Fruit fly (Drosophila melanogaster): ENCODE results near the gene CG4553.

CG4553 gene

DNA sequence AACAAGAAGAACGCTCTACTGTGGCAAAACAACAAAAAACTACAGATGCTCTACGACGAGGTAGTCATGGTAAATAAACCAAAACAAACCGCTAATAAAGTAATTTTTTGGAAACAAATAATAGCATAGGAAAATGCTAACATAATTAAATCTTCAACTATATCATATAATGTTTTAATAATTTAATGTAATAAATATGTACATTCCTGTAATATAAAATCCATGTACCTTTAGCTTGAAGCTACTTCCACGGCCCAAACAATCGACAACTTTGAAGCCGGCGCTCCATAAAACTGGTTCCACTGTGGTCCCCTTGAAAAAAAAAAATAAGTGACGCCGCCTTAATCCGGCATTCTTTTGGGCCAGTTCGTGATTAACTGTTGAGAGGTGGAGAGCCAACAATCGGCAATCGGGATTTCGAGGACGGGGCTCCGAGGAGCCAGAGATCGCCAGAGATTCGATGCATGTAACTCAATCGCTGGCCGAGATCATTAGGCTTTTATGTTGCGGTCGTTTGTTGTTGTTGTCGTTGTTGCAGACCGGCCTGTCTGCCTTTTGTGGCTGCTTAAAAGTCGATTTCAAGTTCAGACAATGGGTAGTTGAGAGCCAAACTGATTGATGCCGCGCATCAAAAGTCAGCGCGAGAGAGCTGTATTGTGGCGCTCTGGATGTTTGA lies 13.9 kb downstream of the CG4553 start (continued):
- TF ChIP-seq bab2 (GFP tag; optimal IDR thresholded peaks at IDR 0.05) (no peak), dimm (GFP tag; IDR thresholded peaks at IDR 0.05) (no peak), Awh (GFP tag; IDR thresholded peaks at IDR 0.05) (peak; percentile 55; the same call in 1 of the 2 replicates), lov (optimal IDR thresholded peaks at IDR 0.05) (no peak), lov (GFP tag; IDR thresholded peaks at IDR 0.05) (no peak), dysf (GFP tag; IDR thresholded peaks at IDR 0.05) (peak; percentile 61; the same call in 2 of the 3 replicates), eve (GFP tag; optimal IDR thresholded peaks at IDR 0.05) (peak in 1 of 2 experiments; percentile 53), Nf-YA (GFP tag; IDR thresholded peaks at IDR 0.05) (no peak), Spps (tag; optimal IDR thresholded peaks at IDR 0.05) (no peak), fd3F (GFP tag; optimal IDR thresholded peaks at IDR 0.05) (peak; percentile 33), CG6272 (GFP tag; IDR thresholded peaks at IDR 0.05) (no peak), CkIIα-i1 (GFP tag; IDR thresholded peaks at IDR 0.05) (no peak), amos (GFP tag; IDR thresholded peaks at IDR 0.05; ENCODE audit: partially characterized antibody) (no peak), CG1024 (GFP tag; IDR thresholded peaks at IDR 0.05) (no peak), CG4404 (GFP tag; IDR thresholded peaks at IDR 0.05) (no peak), Ets97D (GFP tag; optimal IDR thresholded peaks at IDR 0.05) (no peak), CG1832 (GFP tag; optimal IDR thresholded peaks at IDR 0.05) (no peak), Scr (GFP tag; IDR thresholded peaks at IDR 0.05; ENCODE audit: partially characterized antibody) (no peak), CG3995 (GFP tag; optimal IDR thresholded peaks at IDR 0.05) (no peak), lmd (GFP tag; IDR thresholded peaks at IDR 0.05) (no peak), rib (GFP tag; IDR thresholded peaks at IDR 0.05) (no peak), CG7963 (GFP tag; IDR thresholded peaks at IDR 0.05; ENCODE audit: partially characterized antibody) (no peak), pzg (GFP tag; optimal IDR thresholded peaks at IDR 0.05) (no peak), CG12219 (GFP tag; optimal IDR thresholded peaks at IDR 0.05) (peak; percentile 8), CG15073 (GFP tag; optimal IDR thresholded peaks at IDR 0.05) (no peak), CG3281 (GFP tag; optimal IDR thresholded peaks at IDR 0.05) (peak; percentile 39), Lim3 (GFP tag; IDR thresholded peaks at IDR 0.05) (no peak), Fer1 (GFP tag; optimal IDR thresholded peaks at IDR 0.05) (peak; percentile 61), CG7928 (GFP tag; optimal IDR thresholded peaks at IDR 0.05) (no peak), exex (tag; optimal IDR thresholded peaks at IDR 0.05) (no peak), aop (GFP tag; IDR thresholded peaks at IDR 0.05) (no peak), CG8290 (GFP tag; optimal IDR thresholded peaks at IDR 0.05) (no peak), CG8290 (tag; optimal IDR thresholded peaks at IDR 0.05) (no peak), CG11696 (GFP tag; IDR thresholded peaks at IDR 0.05) (no peak), Taf1 (GFP tag; IDR thresholded peaks at IDR 0.05) (peak; percentile 38; the same call in 1 of the 2 replicates), Camta (GFP tag; optimal IDR thresholded peaks at IDR 0.05) (no peak), klu (GFP tag; IDR thresholded peaks at IDR 0.05) (no peak; the same call in 1 of the 2 replicates), gcm (GFP tag; optimal IDR thresholded peaks at IDR 0.05) (no peak), wdn (GFP tag; IDR thresholded peaks at IDR 0.05) (peak; percentile 44; the same call in 1 of the 2 replicates), HLH4C (GFP tag; IDR thresholded peaks at IDR 0.05; ENCODE audit: partially characterized antibody) (no peak), CG6254 (GFP tag; optimal IDR thresholded peaks at IDR 0.05) (no peak), CG6765 (GFP tag; optimal IDR thresholded peaks at IDR 0.05) (no peak), CG9932 (GFP tag; IDR thresholded peaks at IDR 0.05) (peak; percentile 76), sr (GFP tag; IDR thresholded peaks at IDR 0.05) (no peak), kay (GFP tag; optimal IDR thresholded peaks at IDR 0.05) (no peak), hth (optimal IDR thresholded peaks at IDR 0.05) (no peak), crp (GFP tag; optimal IDR thresholded peaks at IDR 0.05) (no peak), fru (optimal IDR thresholded peaks at IDR 0.05) (no peak), Side (GFP tag; optimal IDR thresholded peaks at IDR 0.05) (no peak), PHDP (tag; optimal IDR thresholded peaks at IDR 0.05) (peak; percentile 53), corto (GFP tag; optimal IDR thresholded peaks at IDR 0.05) (peak; percentile 77), HLH3B (GFP tag; IDR thresholded peaks at IDR 0.05) (no peak; the same call in 1 of the 2 replicates)

Data from whole organism, embryonic.